Worm (Caenorhabditis elegans): Measurements from ENCODE around the gene tpk-1.

The tpk-1 gene

ce11 chrIII:8873045-8873457 lies 38.9 kb upstream of the tpk-1 start (continued):
- TF ChIP-seq nhr-111 (GFP tag; optimal IDR thresholded peaks at IDR 0.05) (no peak), nhr-11 (tag; optimal IDR thresholded peaks at IDR 0.05) (no peak), T20F7.1 (GFP tag; optimal IDR thresholded peaks at IDR 0.05) (no peak), lin-13 (GFP tag; optimal IDR thresholded peaks at IDR 0.05) (no peak), lin-15B (tag; optimal IDR thresholded peaks at IDR 0.05) (no peak), egl-43 (GFP tag; IDR thresholded peaks at IDR 0.05) (peak; percentile 61; the same call in 1 of the 2 replicates), mes-2 (tag; optimal IDR thresholded peaks at IDR 0.05; ENCODE audit: poor library complexity, severe bottlenecking) (no peak), nhr-42 (GFP tag; IDR thresholded peaks at IDR 0.05) (no peak), ctbp-1 (GFP tag; IDR thresholded peaks at IDR 0.05) (peak; percentile 72; the same call in 1 of the 2 replicates), dmd-8 (GFP tag; IDR thresholded peaks at IDR 0.05) (no peak), R02D3.7 (tag; optimal IDR thresholded peaks at IDR 0.05) (no peak), pha-4 (GFP tag; IDR thresholded peaks at IDR 0.05) (0 out of 2 replicates have a peak, but pooled peaks have one; percentile 10), pha-4 (tag; optimal IDR thresholded peaks at IDR 0.05) (no peak), ztf-11 (tag; optimal IDR thresholded peaks at IDR 0.05) (no peak), spr-1 (tag; optimal IDR thresholded peaks at IDR 0.05) (no peak), nhr-28 (tag; optimal IDR thresholded peaks at IDR 0.05) (no peak), mep-1 (tag; optimal IDR thresholded peaks at IDR 0.05) (peak; percentile 6), mxl-3 (GFP tag; optimal IDR thresholded peaks at IDR 0.05) (no peak), hlh-30 (tag; optimal IDR thresholded peaks at IDR 0.05; ENCODE audit: insufficient read depth) (no peak), F26F4.8 (GFP tag; conservative IDR thresholded peaks at IDR 0.05) (0 out of 2 replicates have a peak, but pooled peaks have one; percentile 58), lin-39 (tag; optimal IDR thresholded peaks at IDR 0.05) (no peak), dmd-6 (GFP tag; IDR thresholded peaks at IDR 0.05) (no peak), Y48G9A.11 (GFP tag; IDR thresholded peaks at IDR 0.05) (no peak), spr-3 (GFP tag; optimal IDR thresholded peaks at IDR 0.05) (peak; percentile 18), dve-1 (tag; optimal IDR thresholded peaks at IDR 0.05; ENCODE audit: insufficient read depth) (no peak), D1046.2 (GFP tag; IDR thresholded peaks at IDR 0.05) (no peak), rbr-2 (tag; optimal IDR thresholded peaks at IDR 0.05) (peak; percentile 34), daf-8 (GFP tag; IDR thresholded peaks at IDR 0.05) (no peak), lir-3 (tag; optimal IDR thresholded peaks at IDR 0.05) (no peak), nhr-6 (tag; optimal IDR thresholded peaks at IDR 0.05) (no peak), ztf-7 (tag; optimal IDR thresholded peaks at IDR 0.05) (no peak), ceh-82 (tag; optimal IDR thresholded peaks at IDR 0.05) (no peak), nhr-41 (GFP tag; IDR thresholded peaks at IDR 0.05) (no peak), mxl-2 (GFP tag; conservative IDR thresholded peaks at IDR 0.05) (no peak), unc-62 (GFP tag; optimal IDR thresholded peaks at IDR 0.05 in 1 of 2) (no peak), unc-62 (tag; optimal IDR thresholded peaks at IDR 0.05) (no peak), zip-2 (tag; optimal IDR thresholded peaks at IDR 0.05) (no peak), zfp-2 (tag; optimal IDR thresholded peaks at IDR 0.05) (no peak), unc-130 (GFP tag; optimal IDR thresholded peaks at IDR 0.05) (no peak), jun-1 (tag; optimal IDR thresholded peaks at IDR 0.05) (no peak), F10B5.3 (tag; optimal IDR thresholded peaks at IDR 0.05) (no peak), aha-1 (tag) (no peak), F37D6.2 (tag; optimal IDR thresholded peaks at IDR 0.05) (peak; percentile 47), ZK337.2 (GFP tag; IDR thresholded peaks at IDR 0.05) (no peak), snpc-1.2 (GFP tag; IDR thresholded peaks at IDR 0.05) (no peak), ceh-44 (GFP tag; IDR thresholded peaks at IDR 0.05) (no peak), Y5F2A.4 (GFP tag; optimal IDR thresholded peaks at IDR 0.05) (no peak), hif-1 (tag; optimal IDR thresholded peaks at IDR 0.05) (no peak)
